Worm (Caenorhabditis elegans) whole organism, late embryonic: ENCODE data around the gene mes-4.
A peak's percentile ranks its signal among the peaks of the same experiment; 100 is the strongest.

ENCODE experiments used
- C08G9.2 ChIP-seq: sonication (generic microtip); optimal IDR thresholded peaks from 2 replicates; lab custom pipeline; 2016; ENCODE audit warnings: mild to moderate bottlenecking, missing genetic modification characterization, moderate library complexity, missing compliant biosample characterization
- C38D4.7 ChIP-seq: fragments of 200-800 bp; sonication (Bioruptor generic); optimal IDR thresholded peaks from 2 replicates; lab custom pipeline; 2018; ENCODE audit warnings: mild to moderate bottlenecking, missing genetic modification characterization, moderate library complexity, missing compliant biosample characterization
- K02D7.2 ChIP-seq: sonication (generic microtip); optimal IDR thresholded peaks from 2 replicates; lab custom pipeline; 2017; ENCODE audit warnings: mild to moderate bottlenecking, missing genetic modification characterization, missing compliant biosample characterization
- K09A11.1 ChIP-seq: sonication (generic microtip); optimal IDR thresholded peaks from 2 replicates; lab custom pipeline; 2017; ENCODE audit warnings: antibody characterized with exemption, mild to moderate bottlenecking, missing genetic modification characterization, missing compliant biosample characterization; ENCODE audit not compliant: insufficient read depth
- T23F11.4 ChIP-seq: fragments of 200-800 bp; sonication (Bioruptor generic); optimal IDR thresholded peaks from 2 replicates; lab custom pipeline; 2018; ENCODE audit warnings: mild to moderate bottlenecking, missing genetic modification characterization, missing compliant biosample characterization
- Y22D7AL.16 ChIP-seq: sonication (generic microtip); optimal IDR thresholded peaks from 2 replicates; lab custom pipeline; 2016; ENCODE audit warnings: missing genetic modification characterization, missing compliant biosample characterization
- ahr-1 ChIP-seq: sonication (generic microtip); optimal IDR thresholded peaks from 2 replicates; lab custom pipeline; 2016; ENCODE audit warnings: missing genetic modification characterization, missing compliant biosample characterization
- ama-1 ChIP-seq: fragments of 150-350 bp; optimal IDR thresholded peaks from 2 replicates; lab custom pipeline; 2014
- ceh-14 ChIP-seq: sonication (generic microtip); optimal IDR thresholded peaks from 2 replicates; lab custom pipeline; 2016; ENCODE audit warnings: missing genotype, missing genetic modification characterization, missing compliant biosample characterization
- ceh-18 ChIP-seq: sonication (generic microtip); optimal IDR thresholded peaks from 2 replicates; lab custom pipeline; 2016; ENCODE audit warnings: missing genetic modification characterization, missing compliant biosample characterization
- ceh-19 ChIP-seq: fragments of 200-800 bp; sonication (Bioruptor generic); optimal IDR thresholded peaks from 2 replicates; lab custom pipeline; 2018; ENCODE audit warnings: mild to moderate bottlenecking, missing genetic modification characterization, missing compliant biosample characterization
- ceh-2 ChIP-seq: sonication (generic microtip); optimal IDR thresholded peaks from 2 replicates; lab custom pipeline; 2016; ENCODE audit warnings: missing genotype, missing genetic modification characterization, missing compliant biosample characterization
- ceh-22 ChIP-seq: sonication (generic microtip); optimal IDR thresholded peaks from 2 replicates; lab custom pipeline; 2017; ENCODE audit warnings: missing biosample characterization, missing genetic modification characterization
- ceh-30 ChIP-seq: fragments of 150-350 bp; optimal IDR thresholded peaks from 2 replicates; lab custom pipeline; 2014; ENCODE audit warnings: missing biosample characterization, missing genetic modification characterization
- ceh-31 ChIP-seq: sonication (generic microtip); optimal IDR thresholded peaks from 2 replicates; lab custom pipeline; 2016; ENCODE audit warnings: missing genetic modification characterization, missing compliant biosample characterization
- ceh-34 ChIP-seq: sonication (generic microtip); optimal IDR thresholded peaks from 2 replicates; lab custom pipeline; 2016; ENCODE audit warnings: mild to moderate bottlenecking, missing genetic modification characterization, missing compliant biosample characterization
- ceh-45 ChIP-seq: fragments of 200-800 bp; sonication (Bioruptor generic); IDR thresholded peaks from 2 replicates; pipeline ENCODE4 v1.3.6; 2022; ENCODE audit warnings: missing genetic modification reagents, missing genetic modification characterization, missing compliant biosample characterization
- ceh-48 ChIP-seq: sonication (generic microtip); optimal IDR thresholded peaks from 2 replicates; lab custom pipeline; 2016; ENCODE audit warnings: missing genetic modification characterization, inconsistent platforms, missing compliant biosample characterization
- ceh-9 ChIP-seq: sonication (generic microtip); optimal IDR thresholded peaks from 2 replicates; lab custom pipeline; 2016; ENCODE audit warnings: mild to moderate bottlenecking, missing genetic modification characterization, inconsistent platforms, missing compliant biosample characterization
- che-1 ChIP-seq: sonication (generic microtip); optimal IDR thresholded peaks from 2 replicates; lab custom pipeline; 2016; ENCODE audit warnings: mild to moderate bottlenecking, missing genetic modification characterization, missing compliant biosample characterization
- dmd-4 ChIP-seq: sonication (generic microtip); optimal IDR thresholded peaks from 2 replicates; lab custom pipeline; 2016; ENCODE audit warnings: borderline replicate concordance, missing genetic modification characterization, missing compliant biosample characterization
- elt-2 ChIP-seq: sonication (generic microtip); optimal IDR thresholded peaks from 2 replicates; lab custom pipeline; 2016; ENCODE audit warnings: missing genetic modification reagents, missing genetic modification characterization, missing compliant biosample characterization
- elt-4 ChIP-seq: sonication (generic microtip); optimal IDR thresholded peaks from 2 replicates; lab custom pipeline; 2016; ENCODE audit warnings: missing genetic modification characterization, missing compliant biosample characterization
- ets-4 ChIP-seq: sonication (generic microtip); optimal IDR thresholded peaks from 2 replicates; lab custom pipeline; 2016; ENCODE audit warnings: missing genetic modification characterization, missing compliant biosample characterization
- eyg-1 ChIP-seq: sonication (generic microtip); optimal IDR thresholded peaks from 2 replicates; lab custom pipeline; 2016; ENCODE audit warnings: missing genotype, missing genetic modification characterization, missing compliant biosample characterization
- fax-1 ChIP-seq: sonication (generic microtip); optimal IDR thresholded peaks from 2 replicates; lab custom pipeline; 2016; ENCODE audit warnings: missing genotype, missing genetic modification characterization, missing compliant biosample characterization
- fkh-10 ChIP-seq: fragments of 150-350 bp; optimal IDR thresholded peaks from 2 replicates; lab custom pipeline; 2014; ENCODE audit warnings: missing biosample characterization, missing genetic modification reagents, missing genetic modification characterization
- fkh-6 ChIP-seq: sonication (generic microtip); optimal IDR thresholded peaks from 2 replicates; lab custom pipeline; 2016; ENCODE audit warnings: missing genetic modification characterization, missing compliant biosample characterization
- gmeb-2 ChIP-seq: sonication (generic microtip); optimal IDR thresholded peaks from 2 replicates; lab custom pipeline; 2016; ENCODE audit warnings: missing genetic modification characterization, inconsistent platforms, missing compliant biosample characterization
- hlh-15 ChIP-seq: sonication (generic microtip); optimal IDR thresholded peaks from 2 replicates; lab custom pipeline; 2016; ENCODE audit warnings: missing genetic modification characterization, missing compliant biosample characterization
- hlh-30 ChIP-seq: sonication (generic microtip); optimal IDR thresholded peaks from 2 replicates; lab custom pipeline; 2017; ENCODE audit warnings: antibody characterized with exemption, missing genetic modification characterization, missing compliant biosample characterization; ENCODE audit not compliant: insufficient read depth
- hlh-6 ChIP-seq: sonication (generic microtip); optimal IDR thresholded peaks from 2 replicates; lab custom pipeline; 2016; ENCODE audit warnings: missing genotype, missing genetic modification characterization, missing compliant biosample characterization
- lim-6 ChIP-seq: sonication (generic microtip); optimal IDR thresholded peaks from 2 replicates; lab custom pipeline; 2016; ENCODE audit warnings: missing genetic modification characterization, missing compliant biosample characterization
- lin-11 ChIP-seq: fragments of 200-800 bp; sonication (Bioruptor generic); optimal IDR thresholded peaks from 2 replicates; lab custom pipeline; 2018; ENCODE audit warnings: mild to moderate bottlenecking, missing genetic modification characterization, missing compliant biosample characterization
- madf-2 ChIP-seq: sonication (generic microtip); optimal IDR thresholded peaks from 2 replicates; lab custom pipeline; 2017; ENCODE audit warnings: missing genetic modification characterization, missing compliant biosample characterization
- mec-3 ChIP-seq: sonication (generic microtip); optimal IDR thresholded peaks from 2 replicates; lab custom pipeline; 2016; ENCODE audit warnings: borderline replicate concordance, missing genetic modification characterization, missing compliant biosample characterization
- nfya-1 ChIP-seq: sonication (generic microtip); optimal IDR thresholded peaks from 2 replicates; lab custom pipeline; 2017; ENCODE audit warnings: missing genetic modification characterization, mild to moderate bottlenecking, missing compliant biosample characterization, antibody characterized with exemption, moderate library complexity
- nhr-11 ChIP-seq: fragments of 150-350 bp; optimal IDR thresholded peaks from 2 replicates; lab custom pipeline; 2014; ENCODE audit warnings: missing biosample characterization, missing genetic modification characterization
- nhr-232 ChIP-seq: sonication (generic microtip); optimal IDR thresholded peaks from 2 replicates; lab custom pipeline; 2016; ENCODE audit warnings: missing genetic modification characterization, missing compliant biosample characterization
- npax-4 ChIP-seq: sonication (generic microtip); optimal IDR thresholded peaks from 2 replicates; lab custom pipeline; 2016; ENCODE audit warnings: missing genetic modification characterization, missing compliant biosample characterization
- odd-2 ChIP-seq: sonication (generic microtip); optimal IDR thresholded peaks from 2 replicates; lab custom pipeline; 2017; ENCODE audit warnings: antibody characterized with exemption, mild to moderate bottlenecking, missing genetic modification characterization, missing compliant biosample characterization
- pag-3 ChIP-seq: sonication (generic microtip); optimal IDR thresholded peaks from 2 replicates; lab custom pipeline; 2016; ENCODE audit warnings: missing compliant biosample characterization, missing genetic modification characterization, borderline replicate concordance
- pax-1 ChIP-seq: fragments of 150-350 bp; optimal IDR thresholded peaks from 2 replicates; lab custom pipeline; 2014; ENCODE audit warnings: missing biosample characterization, missing genetic modification characterization
- pha-4 ChIP-seq: fragments of 150-350 bp; optimal IDR thresholded peaks from 2 replicates; lab custom pipeline; 2018; ENCODE audit warnings: missing biosample characterization, missing genetic modification reagents, missing genetic modification characterization
- pqm-1 ChIP-seq: sonication (generic microtip); optimal IDR thresholded peaks from 2 replicates; lab custom pipeline; 2016; ENCODE audit warnings: missing genetic modification characterization, missing compliant biosample characterization
- pros-1 ChIP-seq: fragments of 150-350 bp; optimal IDR thresholded peaks from 2 replicates; lab custom pipeline; 2014; ENCODE audit warnings: missing biosample characterization, missing genetic modification reagents, missing genetic modification characterization
- ref-2 ChIP-seq: sonication (generic microtip); optimal IDR thresholded peaks from 2 replicates; lab custom pipeline; 2016; ENCODE audit warnings: missing genetic modification characterization, missing compliant biosample characterization
- rnt-1 ChIP-seq: sonication (generic microtip); optimal IDR thresholded peaks from 2 replicates; lab custom pipeline; 2016; ENCODE audit warnings: missing genetic modification characterization, missing compliant biosample characterization
- sdc-2 ChIP-seq: sonication (generic microtip); optimal IDR thresholded peaks from 2 replicates; lab custom pipeline; 2016; ENCODE audit warnings: missing genotype, missing genetic modification characterization, missing compliant biosample characterization
- sox-2 ChIP-seq: fragments of 200-800 bp; sonication (Bioruptor generic); IDR thresholded peaks from 2 replicates; pipeline ENCODE4 v1.3.6; 2022; ENCODE audit warnings: missing genetic modification reagents, missing genetic modification characterization, missing compliant biosample characterization
- unc-42 ChIP-seq: sonication (generic microtip); optimal IDR thresholded peaks from 2 replicates; lab custom pipeline; 2016; ENCODE audit warnings: missing genotype, missing genetic modification characterization, missing compliant biosample characterization
- unc-55 ChIP-seq: sonication (generic microtip); optimal IDR thresholded peaks from 2 replicates; lab custom pipeline; 2017; ENCODE audit warnings: missing biosample characterization, missing genetic modification reagents, missing genetic modification characterization
- unc-86 ChIP-seq: sonication (generic microtip); optimal IDR thresholded peaks from 2 replicates; lab custom pipeline; 2016; ENCODE audit warnings: missing genetic modification characterization, missing compliant biosample characterization
- zip-5 ChIP-seq: sonication (generic microtip); optimal IDR thresholded peaks from 2 replicates; lab custom pipeline; 2016; ENCODE audit warnings: missing genetic modification characterization, missing compliant biosample characterization

The mes-4 gene

ce11 chrV:13393333-13393803, 44.0 kb downstream of the mes-4 start:
- TF ChIP-seq pros-1 (tag; lab: Kevin White, UChicago) (no peak), elt-4 (tag; lab: Kevin White, UChicago) (no peak), ceh-31 (tag; lab: Kevin White, UChicago) (peak; percentile 37), eyg-1 (no peak), nhr-11 (no peak), hlh-6 (tag; lab: Kevin White, UChicago) (no peak), ceh-34 (peak; percentile 81), che-1 (tag; lab: Kevin White, UChicago) (peak; percentile 12), nfya-1 (no peak), ceh-22 (tag; lab: Kevin White, UChicago) (no peak), ceh-48 (peak; percentile 5), sdc-2 (tag; lab: Kevin White, UChicago) (peak; percentile 50), unc-86 (no peak), ama-1 (lab: Kevin White, UChicago) (no peak), lim-6 (tag; lab: Kevin White, UChicago) (no peak), C08G9.2 (tag; lab: Kevin White, UChicago) (no peak), unc-42 (tag; lab: Kevin White, UChicago) (peak; percentile 19), nhr-232 (tag; lab: Kevin White, UChicago) (no peak), C38D4.7 (no peak), elt-2 (no peak), ceh-18 (tag; lab: Kevin White, UChicago) (peak; percentile 91), dmd-4 (tag; lab: Kevin White, UChicago) (no peak), ahr-1 (tag; lab: Kevin White, UChicago) (no peak), fax-1 (tag; lab: Kevin White, UChicago) (no peak), madf-2 (peak; percentile 24), pag-3 (no peak), ceh-2 (peak; percentile 11), lin-11 (tag; lab: Kevin White, UChicago) (no peak), ceh-19 (peak; percentile 40), hlh-30 (tag; lab: Kevin White, UChicago) (no peak), gmeb-2 (tag; lab: Kevin White, UChicago) (no peak), pqm-1 (tag; lab: Kevin White, UChicago) (no peak), K09A11.1 (no peak), npax-4 (tag; lab: Kevin White, UChicago) (no peak), fkh-10 (GFP tag; lab: Kevin White, UChicago) (no peak), ets-4 (tag; lab: Kevin White, UChicago) (no peak), ceh-14 (no peak), unc-55 (GFP tag; lab: Kevin White, UChicago) (peak; percentile 30), hlh-15 (tag; lab: Kevin White, UChicago) (no peak), rnt-1 (tag; lab: Kevin White, UChicago) (peak; percentile 95), ceh-30 (tag; lab: Kevin White, UChicago) (no peak), T23F11.4 (GFP tag; lab: Kevin White, UChicago) (no peak), ref-2 (peak; percentile 25), sox-2 (no peak), Y22D7AL.16 (tag; lab: Kevin White, UChicago) (peak; percentile 19), mec-3 (tag; lab: Kevin White, UChicago) (peak; percentile 46), odd-2 (tag; lab: Kevin White, UChicago) (no peak), pax-1 (no peak), pha-4 (tag; lab: Kevin White, UChicago) (no peak), ceh-45 (GFP tag; lab: Robert Waterston, UW) (no peak), ceh-9 (tag; lab: Kevin White, UChicago) (no peak), fkh-6 (peak; percentile 17), K02D7.2 (tag; lab: Kevin White, UChicago) (no peak), zip-5 (tag; lab: Kevin White, UChicago) (no peak)
